Fruit fly (Drosophila melanogaster) whole organism, embryonic: ENCODE data around the gene ldbr.

Source experiments
- Ada2b ChIP-seq: fragments of 200-800 bp; sonication (Bioruptor generic); IDR thresholded peaks from 2 replicates; pipeline ENCODE4 v1.3.6; 2022; ENCODE audit warnings: missing biosample characterization, missing genetic modification characterization
- CG11085 ChIP-seq: fragments of 200-800 bp; sonication (Bioruptor generic); IDR thresholded peaks from 2 replicates; pipeline ENCODE4 v1.3.6; 2022; ENCODE audit warnings: missing biosample characterization, missing genetic modification characterization
- CG11398 ChIP-seq: fragments of 200-800 bp; sonication (Bioruptor generic); optimal IDR thresholded peaks from 2 replicates; lab custom pipeline; 2016; ENCODE audit warnings: missing biosample characterization, missing genetic modification characterization
- CG11695 ChIP-seq: fragments of 200-800 bp; sonication (Bioruptor generic); IDR thresholded peaks from 3 replicates; pipeline ENCODE4 v1.3.6; 2022; ENCODE audit warnings: missing biosample characterization, missing genetic modification characterization
- CG11723 ChIP-seq: fragments of 200-800 bp; sonication (Bioruptor generic); optimal IDR thresholded peaks from 2 replicates; lab custom pipeline; 2017; ENCODE audit warnings: missing biosample characterization, mild to moderate bottlenecking, missing genetic modification characterization
- CG12071 ChIP-seq: fragments of 200-800 bp; sonication (Bioruptor generic); optimal IDR thresholded peaks from 3 replicates; lab custom pipeline; 2018; ENCODE audit warnings: missing biosample characterization, mild to moderate bottlenecking, missing genetic modification characterization
- CG13894 ChIP-seq: fragments of 200-800 bp; sonication (Bioruptor generic); optimal IDR thresholded peaks from 3 replicates; lab custom pipeline; 2018; ENCODE audit warnings: missing biosample characterization, mild to moderate bottlenecking, missing genetic modification characterization, moderate library complexity
- CG14965 ChIP-seq: fragments of 200-800 bp; sonication (Bioruptor generic); optimal IDR thresholded peaks from 2 replicates; lab custom pipeline; 2016; ENCODE audit warnings: missing biosample characterization, missing genetic modification characterization, borderline replicate concordance
- CG17612 ChIP-seq: fragments of 200-800 bp; sonication (Bioruptor generic); IDR thresholded peaks from 2 replicates; pipeline ENCODE4 v1.3.6; 2022; ENCODE audit warnings: missing biosample characterization, missing genetic modification characterization
- CG17829 ChIP-seq: fragments of 200-800 bp; optimal IDR thresholded peaks from 2 replicates; lab custom pipeline; 2019; ENCODE audit warnings: missing biosample characterization, mild to moderate bottlenecking, missing genetic modification characterization, moderate library complexity
- CG18619 ChIP-seq: fragments of 200-800 bp; sonication (Bioruptor generic); optimal IDR thresholded peaks from 3 replicates; lab custom pipeline; 2017; ENCODE audit warnings: missing biosample characterization, mild to moderate bottlenecking, missing genetic modification characterization
- CG2199 ChIP-seq: fragments of 200-800 bp; sonication (Bioruptor generic); IDR thresholded peaks from 3 replicates; pipeline ENCODE4 v1.3.6; 2022; ENCODE audit warnings: missing biosample characterization, missing genetic modification characterization
- CG33213 ChIP-seq: fragments of 200-800 bp; sonication (Bioruptor generic); optimal IDR thresholded peaks from 3 replicates; lab custom pipeline; 2016; ENCODE audit warnings: missing biosample characterization, missing genetic modification characterization
- CG3838 ChIP-seq: fragments of 200-800 bp; sonication (Bioruptor generic); optimal IDR thresholded peaks from 3 replicates; lab custom pipeline; 2016; ENCODE audit warnings: missing biosample characterization, missing genetic modification characterization
- CG6813 ChIP-seq: fragments of 200-800 bp; sonication (Bioruptor generic); optimal IDR thresholded peaks from 2 replicates; lab custom pipeline; 2017; ENCODE audit warnings: missing biosample characterization, missing genetic modification characterization, mild to moderate bottlenecking, moderate library complexity, missing genetic modification reagents
- CG7372 ChIP-seq: fragments of 200-800 bp; sonication (Bioruptor generic); IDR thresholded peaks from 2 replicates; pipeline ENCODE4 v1.3.6; 2022; ENCODE audit warnings: missing biosample characterization, missing genetic modification characterization
- Fer2 ChIP-seq: fragments of 200-800 bp; sonication (Bioruptor generic); optimal IDR thresholded peaks from 2 replicates; lab custom pipeline; 2018; ENCODE audit warnings: missing biosample characterization, mild to moderate bottlenecking, missing genetic modification characterization, moderate library complexity
- GATAe ChIP-seq: fragments of 200-800 bp; sonication (Bioruptor generic); conservative IDR thresholded peaks from 2 replicates; pipeline ENCODE4 v1.3.6; 2022; ENCODE audit warnings: missing biosample characterization, missing genetic modification characterization
- HmgZ ChIP-seq: fragments of 200-800 bp; sonication (Bioruptor generic); optimal IDR thresholded peaks from 2 replicates; lab custom pipeline; 2018; ENCODE audit warnings: missing biosample characterization, mild to moderate bottlenecking, missing genetic modification characterization
- Hr3 ChIP-seq: fragments of 200-800 bp; sonication (Bioruptor generic); optimal IDR thresholded peaks from 3 replicates; lab custom pipeline; 2016; ENCODE audit warnings: missing biosample characterization, missing genetic modification characterization
- Hr78 ChIP-seq, 2 experiments: fragments of 200-800 bp in 1 of 2; fragments of >200 bp in 1 of 2; sonication (Bioruptor generic) in 1 of 2; optimal IDR thresholded peaks; 2 replicates each; lab custom pipeline; 2017 to 2019; ENCODE audit warnings: missing biosample characterization in 2 of 2, missing genetic modification characterization in 2 of 2, mild to moderate bottlenecking in 1 of 2, moderate library complexity in 1 of 2
- Neu2 ChIP-seq: fragments of 200-800 bp; sonication (Bioruptor generic); optimal IDR thresholded peaks from 3 replicates; lab custom pipeline; 2016; ENCODE audit warnings: missing biosample characterization, missing genetic modification characterization, borderline replicate concordance
- NfI ChIP-seq: fragments of 200-800 bp; sonication (Bioruptor generic); optimal IDR thresholded peaks from 3 replicates; lab custom pipeline; 2018; ENCODE audit warnings: missing biosample characterization, mild to moderate bottlenecking, missing genetic modification characterization, moderate library complexity
- Opbp ChIP-seq: fragments of 200-800 bp; sonication (Bioruptor generic); IDR thresholded peaks from 3 replicates; pipeline ENCODE4 v1.3.6; 2022; ENCODE audit warnings: missing biosample characterization, missing genetic modification characterization; ENCODE audit not compliant: partially characterized antibody
- TFAM ChIP-seq: fragments of 200-800 bp; sonication (Bioruptor generic); optimal IDR thresholded peaks from 2 replicates; lab custom pipeline; 2017; ENCODE audit warnings: missing biosample characterization, missing genetic modification characterization, inconsistent platforms
- Trl ChIP-seq, 3 experiments: fragments of >200 bp in 2 of 3; fragments of 200-800 bp in 1 of 3; sonication (Bioruptor generic) in 1 of 3; optimal IDR thresholded peaks; 2 replicates in 1 of 3; 3 replicates in 2 of 3; lab custom pipeline; 2016 to 2017; ENCODE audit warnings: missing biosample characterization in 1 of 3, missing genetic modification characterization in 1 of 3
- Xbp1 ChIP-seq: fragments of 200-800 bp; sonication (Bioruptor generic); optimal IDR thresholded peaks from 3 replicates; lab custom pipeline; 2016; ENCODE audit warnings: missing biosample characterization, mild to moderate bottlenecking, missing genetic modification characterization
- aop ChIP-seq: fragments of 200-800 bp; sonication (Bioruptor generic); IDR thresholded peaks from 2 replicates; pipeline ENCODE4 v1.3.6; 2022; ENCODE audit warnings: missing biosample characterization, missing genetic modification characterization
- bsh ChIP-seq, 2 experiments: fragments of 200-800 bp; sonication (Bioruptor generic); optimal IDR thresholded peaks; 2 replicates each; lab custom pipeline; 2017 to 2018; ENCODE audit warnings: mild to moderate bottlenecking in 2 of 2, missing biosample characterization in 2 of 2, missing genetic modification characterization in 2 of 2, moderate library complexity in 1 of 2
- chinmo ChIP-seq: fragments of 200-800 bp; sonication (Bioruptor generic); IDR thresholded peaks from 4 replicates; pipeline ENCODE4 v1.3.6; 2022; ENCODE audit warnings: missing biosample characterization, missing genetic modification characterization; ENCODE audit not compliant: partially characterized antibody
- chm ChIP-seq: fragments of 200-800 bp; sonication (Bioruptor generic); IDR thresholded peaks from 2 replicates; pipeline ENCODE4 v1.3.6; 2022; ENCODE audit warnings: missing biosample characterization, missing genetic modification characterization
- chn ChIP-seq: fragments of 200-800 bp; sonication (Bioruptor generic); optimal IDR thresholded peaks from 2 replicates; lab custom pipeline; 2016; ENCODE audit warnings: missing biosample characterization, missing genetic modification characterization
- crc ChIP-seq: fragments of 200-800 bp; sonication (Bioruptor generic); optimal IDR thresholded peaks from 2 replicates; lab custom pipeline; 2016; ENCODE audit warnings: missing biosample characterization, missing genetic modification characterization
- exex ChIP-seq: fragments of 200-800 bp; sonication (Bioruptor generic); optimal IDR thresholded peaks from 4 replicates; lab custom pipeline; 2018; ENCODE audit warnings: missing biosample characterization, mild to moderate bottlenecking, missing genetic modification characterization, moderate library complexity
- luna ChIP-seq: fragments of 200-800 bp; sonication (Bioruptor generic); optimal IDR thresholded peaks from 2 replicates; lab custom pipeline; 2016; ENCODE audit warnings: missing biosample characterization, missing genetic modification characterization
- mld ChIP-seq: fragments of 200-800 bp; sonication (Bioruptor generic); IDR thresholded peaks from 3 replicates; pipeline ENCODE4 v1.3.6; 2022; ENCODE audit warnings: missing biosample characterization, missing genetic modification characterization; ENCODE audit not compliant: partially characterized antibody
- oc ChIP-seq: fragments of 200-800 bp; sonication (Bioruptor generic); optimal IDR thresholded peaks from 2 replicates; lab custom pipeline; 2018; ENCODE audit warnings: missing biosample characterization, mild to moderate bottlenecking, missing genetic modification characterization, moderate library complexity
- org-1 ChIP-seq: fragments of 200-800 bp; sonication (Bioruptor generic); optimal IDR thresholded peaks from 2 replicates; lab custom pipeline; 2017; ENCODE audit warnings: missing biosample characterization, missing genetic modification characterization
- pan ChIP-seq, 4 experiments: fragments of >200 bp in 3 of 4; fragments of 200-800 bp in 1 of 4; sonication (Bioruptor generic) in 1 of 4; optimal IDR thresholded peaks in 3 of 4; IDR thresholded peaks in 1 of 4; 2 replicates each; pipeline versions ENCODE4 v1.3.6 to Lab custom; 2017 to 2022; ENCODE audit warnings: missing biosample characterization in 2 of 4, missing genetic modification characterization in 2 of 4, mixed read lengths in 1 of 4
- phol ChIP-seq: fragments of 200-800 bp; sonication (Bioruptor generic); optimal IDR thresholded peaks from 3 replicates; lab custom pipeline; 2018; ENCODE audit warnings: missing biosample characterization, mild to moderate bottlenecking, missing genetic modification characterization, moderate library complexity
- seq ChIP-seq: fragments of 200-800 bp; sonication (Bioruptor generic); IDR thresholded peaks from 2 replicates; pipeline ENCODE4 v1.3.6; 2022; ENCODE audit warnings: missing biosample characterization, missing genetic modification characterization
- sim ChIP-seq: fragments of 200-800 bp; sonication (Bioruptor generic); IDR thresholded peaks from 2 replicates; pipeline ENCODE4 v1.3.6; 2022; ENCODE audit warnings: missing biosample characterization, missing genetic modification characterization
- slou ChIP-seq: fragments of 200-800 bp; sonication (Bioruptor generic); optimal IDR thresholded peaks from 3 replicates; lab custom pipeline; 2016; ENCODE audit warnings: missing biosample characterization, missing genetic modification characterization
- tio ChIP-seq: fragments of 200-800 bp; sonication (Bioruptor generic); optimal IDR thresholded peaks from 2 replicates; lab custom pipeline; 2017; ENCODE audit warnings: missing biosample characterization, missing genetic modification characterization, inconsistent platforms
- ttk ChIP-seq: fragments of 200-800 bp; sonication (Bioruptor generic); IDR thresholded peaks from 2 replicates; pipeline ENCODE4 v2.1.2; 2022; ENCODE audit warnings: missing biosample characterization, missing genetic modification characterization
- wdn ChIP-seq: fragments of 200-800 bp; sonication (Bioruptor generic); IDR thresholded peaks from 2 replicates; pipeline ENCODE4 v1.3.6; 2022; ENCODE audit warnings: missing biosample characterization, missing genetic modification characterization

ldbr gene

dm6 chr3L:8128396-8129050 is 6.9 kb downstream of the ldbr start (continued):
- TF ChIP-seq Trl (optimal IDR thresholded peaks at IDR 0.05; lab: Kevin White, UChicago): peak; percentile 44 to 54
- no peak for TF ChIP-seq Trl (GFP tag; optimal IDR thresholded peaks at IDR 0.05; lab: Kevin White, UChicago)

- TF ChIP-seq CG11723 (GFP tag; lab: Kevin White, UChicago): peak; percentile 64
- TF ChIP-seq CG3838 (GFP tag; lab: Kevin White, UChicago): peak; percentile 62
- TF ChIP-seq crc (GFP tag; lab: Kevin White, UChicago): peak; percentile 47
- TF ChIP-seq aop: no peak
- no peak for TF ChIP-seq CG12071 (GFP tag; lab: Kevin White, UChicago)
- TF ChIP-seq Opbp: peak; percentile 45; the same call in 1 of the 3 replicates
- TF ChIP-seq luna (GFP tag; lab: Kevin White, UChicago): peak; percentile 73
- peak; percentile 5 for TF ChIP-seq org-1
- TF ChIP-seq Neu2 (GFP tag; lab: Kevin White, UChicago): peak; percentile 59
- no peak for TF ChIP-seq mld (GFP tag; lab: Robert Waterston, UW)
- peak; percentile 58 for TF ChIP-seq Ada2b
- peak; percentile 90 for TF ChIP-seq chn
- peak; percentile 52 for TF ChIP-seq Fer2
- peak; percentile 83 for TF ChIP-seq CG11085
- peak; percentile 80 for TF ChIP-seq NfI (GFP tag; lab: Kevin White, UChicago)
- TF ChIP-seq Hr78 (GFP tag; optimal IDR thresholded peaks at IDR 0.05; lab: Kevin White, UChicago): no peak
- TF ChIP-seq CG18619 (GFP tag; lab: Kevin White, UChicago): peak; percentile 77
- peak; percentile 78 for TF ChIP-seq tio (GFP tag; lab: Kevin White, UChicago)
- TF ChIP-seq CG17829 (tag; lab: Kevin White, UChicago): no peak
- no peak for TF ChIP-seq CG6813
- TF ChIP-seq GATAe (GFP tag; lab: Robert Waterston, UW): no peak
- TF ChIP-seq phol (tag; lab: Kevin White, UChicago): peak; percentile 88
- peak; percentile 90 for TF ChIP-seq CG33213 (GFP tag; lab: Kevin White, UChicago)
- peak; percentile 27 for TF ChIP-seq CG11398 (GFP tag; lab: Kevin White, UChicago)
- no peak for TF ChIP-seq oc (tag; lab: Kevin White, UChicago)
- TF ChIP-seq chm (GFP tag; lab: Robert Waterston, UW): no peak
- no peak for TF ChIP-seq CG17612 (GFP tag; lab: Robert Waterston, UW)
- TF ChIP-seq CG7372: peak; percentile 80
- no peak for TF ChIP-seq seq (GFP tag; lab: Robert Waterston, UW)
- TF ChIP-seq Xbp1 (GFP tag; lab: Kevin White, UChicago): peak; percentile 90
- 0 out of 3 replicates have a peak, but pooled peaks have one; percentile 20 for TF ChIP-seq CG2199 (GFP tag; lab: Robert Waterston, UW)
- TF ChIP-seq TFAM: no peak
- peak; percentile 88 for TF ChIP-seq HmgZ
- TF ChIP-seq pan (optimal IDR thresholded peaks at IDR 0.05; lab: Kevin White, UChicago): no peak
- peak in 1 of 2 experiments; percentile 61 for TF ChIP-seq pan (GFP tag; optimal IDR thresholded peaks at IDR 0.05 in 1 of 2, IDR thresholded peaks at IDR 0.05 in 1 of 2)
- TF ChIP-seq CG14965 (GFP tag; lab: Kevin White, UChicago): no peak
- TF ChIP-seq wdn: peak; percentile 66; the same call in 1 of the 2 replicates
- TF ChIP-seq bsh (GFP tag; optimal IDR thresholded peaks at IDR 0.05; lab: Kevin White, UChicago): peak in 1 of 2 experiments; percentile 71
- TF ChIP-seq sim: no peak
- peak; percentile 59 for TF ChIP-seq CG11695 (GFP tag; lab: Robert Waterston, UW)
- peak; percentile 85 for TF ChIP-seq Hr3 (GFP tag; lab: Kevin White, UChicago)
- no peak for TF ChIP-seq chinmo (GFP tag; lab: Robert Waterston, UW)
- TF ChIP-seq CG13894: no peak
- TF ChIP-seq ttk (GFP tag; lab: Robert Waterston, UW): peak; percentile 54; the same call in 1 of the 2 replicates
- no peak for TF ChIP-seq exex (tag; lab: Kevin White, UChicago)
- TF ChIP-seq slou (GFP tag; lab: Kevin White, UChicago): peak; percentile 78
Measured at dm6 chr3L:8137448-8137906, 15.8 kb downstream of the ldbr start, which contains the start of the genes Setx and mus301. TSS of gene Setx (minus strand) at chr3L:8137498. TSS of gene mus301 (plus strand) at chr3L:8137808.
